Fruit fly (Drosophila melanogaster): Measurements from ENCODE around the gene Naa20B.

Gene Naa20B

dm6 chr2L:13222225-13222648 lies 35.0 kb upstream of the Naa20B start, which contains the start of the genes Ski6 and CG16812 (continued):
- TF ChIP-seq dysf (GFP tag; IDR thresholded peaks at IDR 0.05) (peak; percentile 60; the same call in 2 of the 3 replicates), Med (GFP tag) (peak; percentile 84), CG12155 (GFP tag; optimal IDR thresholded peaks at IDR 0.05) (peak; percentile 77), nmo (GFP tag; optimal IDR thresholded peaks at IDR 0.05) (peak; percentile 84), Hr51 (GFP tag; optimal IDR thresholded peaks at IDR 0.05) (no peak), CG10462 (GFP tag; optimal IDR thresholded peaks at IDR 0.05) (peak; percentile 40), chm (GFP tag; IDR thresholded peaks at IDR 0.05) (no peak), CG17186 (GFP tag; optimal IDR thresholded peaks at IDR 0.05) (no peak), vnd (GFP tag; IDR thresholded peaks at IDR 0.05; ENCODE audit: partially characterized antibody) (no peak), CG16813 (GFP tag; IDR thresholded peaks at IDR 0.05; ENCODE audit: partially characterized antibody) (peak; percentile 63; the same call in 2 of the 3 replicates), CG16779 (GFP tag; IDR thresholded peaks at IDR 0.05) (peak; percentile 23; the same call in 1 of the 2 replicates), Ssrp (tag; optimal IDR thresholded peaks at IDR 0.05) (peak; percentile 56), bab2 (GFP tag; optimal IDR thresholded peaks at IDR 0.05) (peak; percentile 54), sc (optimal IDR thresholded peaks at IDR 0.05) (no peak), sc (GFP tag; optimal IDR thresholded peaks at IDR 0.05) (no peak), CG10366 (GFP tag; IDR thresholded peaks at IDR 0.05) (peak; percentile 64), ab (GFP tag; optimal IDR thresholded peaks at IDR 0.05) (no peak), odd (GFP tag; optimal IDR thresholded peaks at IDR 0.05) (no peak), ken (GFP tag; IDR thresholded peaks at IDR 0.05) (peak; percentile 50; the same call in 1 of the 3 replicates), D19A (tag; optimal IDR thresholded peaks at IDR 0.05) (no peak), CG4424 (GFP tag; optimal IDR thresholded peaks at IDR 0.05) (peak; percentile 63), gce (GFP tag; IDR thresholded peaks at IDR 0.05) (no peak), HmgZ (tag; optimal IDR thresholded peaks at IDR 0.05) (peak; percentile 75), lov (optimal IDR thresholded peaks at IDR 0.05) (no peak), lov (GFP tag; IDR thresholded peaks at IDR 0.05) (no peak), exex (tag; optimal IDR thresholded peaks at IDR 0.05) (no peak), esg (GFP tag; conservative IDR thresholded peaks at IDR 0.05) (peak; percentile 43), shn (GFP tag; optimal IDR thresholded peaks at IDR 0.05) (no peak), oc (tag; optimal IDR thresholded peaks at IDR 0.05) (peak; percentile 52), CG12104 (GFP tag; optimal IDR thresholded peaks at IDR 0.05) (peak; percentile 34), Poxn (GFP tag; IDR thresholded peaks at IDR 0.05) (no peak), CG5180 (GFP tag; optimal IDR thresholded peaks at IDR 0.05) (no peak), pum (GFP tag; optimal IDR thresholded peaks at IDR 0.05) (peak; percentile 33), dm (GFP tag; optimal IDR thresholded peaks at IDR 0.05) (peak; percentile 43), CG17328 (GFP tag; IDR thresholded peaks at IDR 0.05) (peak; percentile 68), CG1529 (GFP tag; optimal IDR thresholded peaks at IDR 0.05) (no peak), hbn (GFP tag; IDR thresholded peaks at IDR 0.05; ENCODE audit: partially characterized antibody) (peak; percentile 36; the same call in 1 of the 2 replicates), Oaz (GFP tag; IDR thresholded peaks at IDR 0.05) (no peak), Atf-2 (GFP tag; optimal IDR thresholded peaks at IDR 0.05) (no peak), Dbx (GFP tag; IDR thresholded peaks at IDR 0.05) (peak; percentile 68), Max (GFP tag; optimal IDR thresholded peaks at IDR 0.05) (peak; percentile 75), sens (GFP tag) (peak; percentile 94), Dad (GFP tag; optimal IDR thresholded peaks at IDR 0.05) (no peak), CG12942 (GFP tag; optimal IDR thresholded peaks at IDR 0.05) (peak; percentile 60), fd102C (GFP tag; optimal IDR thresholded peaks at IDR 0.05) (no peak), CG13296 (GFP tag; optimal IDR thresholded peaks at IDR 0.05) (peak; percentile 62), Rx (GFP tag; IDR thresholded peaks at IDR 0.05) (0 out of 2 replicates have a peak, but pooled peaks have one; percentile 41), sr (GFP tag; IDR thresholded peaks at IDR 0.05) (no peak), usp (GFP tag; optimal IDR thresholded peaks at IDR 0.05) (no peak), slbo (GFP tag; IDR thresholded peaks at IDR 0.05) (peak; percentile 77), CG10543 (GFP tag; optimal IDR thresholded peaks at IDR 0.05) (no peak), mirr (GFP tag; optimal IDR thresholded peaks at IDR 0.05) (no peak)

Measured in whole organism, embryonic.